Fruit fly (Drosophila melanogaster): ENCODE results near the gene mRpL47.
A peak's percentile ranks its signal among the peaks of the same experiment; 100 is the strongest.

mRpL47 gene

dm6 chr3R:9501489-9502415, 14.0 kb downstream of the mRpL47 start (continued):
- no peak for TF ChIP-seq ara (GFP tag; IDR thresholded peaks at IDR 0.05)
- TF ChIP-seq HLHmδ (GFP tag; optimal IDR thresholded peaks at IDR 0.05): peak; percentile 0
- TF ChIP-seq sd (tag; optimal IDR thresholded peaks at IDR 0.05): peak; percentile 88
- TF ChIP-seq nerfin-1 (tag; optimal IDR thresholded peaks at IDR 0.05): no peak
- TF ChIP-seq peb (GFP tag; IDR thresholded peaks at IDR 0.05): no peak
- peak; percentile 96 for TF ChIP-seq crol (GFP tag; IDR thresholded peaks at IDR 0.05)
- no peak for TF ChIP-seq lbe (GFP tag; optimal IDR thresholded peaks at IDR 0.05)
- no peak for TF ChIP-seq row (GFP tag; IDR thresholded peaks at IDR 0.05)
- no peak for TF ChIP-seq H2.0 (GFP tag; IDR thresholded peaks at IDR 0.05)
- TF ChIP-seq ro (GFP tag; IDR thresholded peaks at IDR 0.05): no peak

dm6 chr3R:9500193-9501051, 15.3 kb downstream of the mRpL47 start:
- TF ChIP-seq danr (GFP tag; IDR thresholded peaks at IDR 0.05) (no peak), jing (GFP tag; optimal IDR thresholded peaks at IDR 0.05) (no peak), grn (GFP tag; optimal IDR thresholded peaks at IDR 0.05) (no peak), run (tag; optimal IDR thresholded peaks at IDR 0.05) (no peak), CG10543 (GFP tag; optimal IDR thresholded peaks at IDR 0.05) (peak; percentile 30), Stat92E (GFP tag; optimal IDR thresholded peaks at IDR 0.05) (peak in 1 of 3 experiments; percentile 62), Doc3 (GFP tag; IDR thresholded peaks at IDR 0.05; ENCODE audit: partially characterized antibody) (no peak), CG12299 (tag; optimal IDR thresholded peaks at IDR 0.05) (no peak), bab2 (GFP tag; optimal IDR thresholded peaks at IDR 0.05) (peak; percentile 8), CG2678 (tag; optimal IDR thresholded peaks at IDR 0.05) (no peak), CG12391 (tag; optimal IDR thresholded peaks at IDR 0.05) (no peak), Oaz (GFP tag; IDR thresholded peaks at IDR 0.05) (no peak), CG3163 (GFP tag; optimal IDR thresholded peaks at IDR 0.05) (no peak), CG6272 (GFP tag; IDR thresholded peaks at IDR 0.05) (no peak), stc (GFP tag; IDR thresholded peaks at IDR 0.05) (0 out of 2 replicates have a peak, but pooled peaks have one; percentile 24), gfzf (GFP tag; optimal IDR thresholded peaks at IDR 0.05) (no peak), Sin3A (optimal IDR thresholded peaks at IDR 0.05) (no peak), zfh1 (GFP tag; IDR thresholded peaks at IDR 0.05) (no peak), CG10959 (GFP tag; IDR thresholded peaks at IDR 0.05) (no peak), CHES-1-like (GFP tag; optimal IDR thresholded peaks at IDR 0.05) (no peak), Optix (GFP tag; IDR thresholded peaks at IDR 0.05) (no peak), onecut (GFP tag; IDR thresholded peaks at IDR 0.05) (no peak), CG4820 (GFP tag; optimal IDR thresholded peaks at IDR 0.05) (no peak), NfI (GFP tag; optimal IDR thresholded peaks at IDR 0.05) (no peak), ems (GFP tag; optimal IDR thresholded peaks at IDR 0.05) (no peak), CG30403 (GFP tag; optimal IDR thresholded peaks at IDR 0.05) (no peak), CG12769 (tag; optimal IDR thresholded peaks at IDR 0.05) (peak; percentile 13), bcd (GFP tag; optimal IDR thresholded peaks at IDR 0.05) (no peak), CG3847 (GFP tag; IDR thresholded peaks at IDR 0.05) (no peak), ci (GFP tag; IDR thresholded peaks at IDR 0.05) (no peak), CG15514 (GFP tag; optimal IDR thresholded peaks at IDR 0.05) (peak; percentile 24), Usf (GFP tag; optimal IDR thresholded peaks at IDR 0.05) (no peak), Fer2 (tag; optimal IDR thresholded peaks at IDR 0.05) (no peak), tio (GFP tag; optimal IDR thresholded peaks at IDR 0.05) (no peak), Ptx1 (GFP tag; IDR thresholded peaks at IDR 0.05) (no peak), CG8089 (GFP tag; optimal IDR thresholded peaks at IDR 0.05) (no peak), abd-A (tag; optimal IDR thresholded peaks at IDR 0.05) (no peak)
